Worm (Caenorhabditis elegans) whole organism, young adult: ENCODE data around the gene F35G12.12.

Experiments
- B0336.3 ChIP-seq: fragments of 200-800 bp; sonication (Bioruptor generic); IDR thresholded peaks from 2 replicates; pipeline ENCODE4 v1.3.6; 2022; ENCODE audit warnings: missing genetic modification characterization, missing compliant biosample characterization
- C06A6.2 ChIP-seq: fragments of 200-800 bp; sonication (Bioruptor generic); conservative IDR thresholded peaks from 2 replicates; pipeline ENCODE4 v1.3.6; 2022; ENCODE audit warnings: missing genetic modification characterization, missing compliant biosample characterization
- C17E4.6 ChIP-seq: fragments of 200-800 bp; sonication (Bioruptor generic); IDR thresholded peaks from 2 replicates; pipeline ENCODE4 v1.3.6; 2022; ENCODE audit warnings: missing genetic modification reagents, missing genetic modification characterization, missing compliant biosample characterization
- F23B12.7 ChIP-seq: sonication (generic microtip); optimal IDR thresholded peaks from 2 replicates; lab custom pipeline; 2017; ENCODE audit warnings: missing genetic modification characterization, mild to moderate bottlenecking, missing compliant biosample characterization, antibody characterized with exemption, moderate library complexity; ENCODE audit not compliant: insufficient read depth
- F39B2.1 ChIP-seq: fragments of 200-800 bp; sonication (Bioruptor generic); IDR thresholded peaks from 2 replicates; pipeline ENCODE4 v1.3.6; 2022; ENCODE audit warnings: missing genetic modification reagents, missing genetic modification characterization, missing compliant biosample characterization
- F49E8.2 ChIP-seq: sonication (generic microtip); optimal IDR thresholded peaks from 3 replicates; lab custom pipeline; 2017; ENCODE audit warnings: missing genetic modification characterization, mild to moderate bottlenecking, missing compliant biosample characterization, antibody characterized with exemption, moderate library complexity; ENCODE audit not compliant: insufficient read depth
- F55B11.4 ChIP-seq: sonication (generic microtip); optimal IDR thresholded peaks from 2 replicates; lab custom pipeline; 2016; ENCODE audit warnings: missing compliant biosample characterization, missing genetic modification characterization, borderline replicate concordance; ENCODE audit not compliant: insufficient read depth
- F57C9.4 ChIP-seq: sonication (generic microtip); optimal IDR thresholded peaks from 2 replicates; lab custom pipeline; 2017; ENCODE audit warnings: mild to moderate bottlenecking, missing genetic modification characterization, missing compliant biosample characterization
- K11D2.4 ChIP-seq: fragments of 200-800 bp; sonication (Bioruptor generic); IDR thresholded peaks from 2 replicates; pipeline ENCODE4 v1.3.6; 2022; ENCODE audit warnings: missing genetic modification reagents, missing genetic modification characterization, missing compliant biosample characterization
- T07F8.4 ChIP-seq: sonication (generic microtip); optimal IDR thresholded peaks from 2 replicates; lab custom pipeline; 2016; ENCODE audit warnings: mild to moderate bottlenecking, missing genetic modification characterization, moderate library complexity, missing compliant biosample characterization
- Y53F4B.3 ChIP-seq: fragments of 200-800 bp; sonication (Bioruptor generic); IDR thresholded peaks from 2 replicates; pipeline ENCODE4 v1.3.6; 2022; ENCODE audit warnings: missing genetic modification reagents, missing genetic modification characterization, missing compliant biosample characterization
- Y79H2A.3 ChIP-seq: fragments of 200-800 bp; sonication (Bioruptor generic); conservative IDR thresholded peaks from 2 replicates; pipeline ENCODE4 v1.3.6; 2022; ENCODE audit warnings: missing genetic modification reagents, missing genetic modification characterization, missing compliant biosample characterization
- Y95B8A.8 ChIP-seq: fragments of 200-800 bp; sonication (Bioruptor generic); IDR thresholded peaks from 2 replicates; pipeline ENCODE4 v1.3.6; 2022; ENCODE audit warnings: missing genetic modification reagents, missing genetic modification characterization, missing compliant biosample characterization
- ZK185.1 ChIP-seq: sonication (generic microtip); optimal IDR thresholded peaks from 2 replicates; lab custom pipeline; 2016; ENCODE audit warnings: mild to moderate bottlenecking, missing genetic modification characterization, missing compliant biosample characterization; ENCODE audit not compliant: poor library complexity, severe bottlenecking
- akir-1 ChIP-seq: fragments of 200-800 bp; sonication (Bioruptor generic); optimal IDR thresholded peaks from 2 replicates; lab custom pipeline; 2018; ENCODE audit warnings: mild to moderate bottlenecking, missing genetic modification characterization, moderate library complexity, missing compliant biosample characterization
- aptf-2 ChIP-seq: fragments of 200-800 bp; sonication (Bioruptor generic); conservative IDR thresholded peaks from 2 replicates; pipeline ENCODE4 v1.3.6; 2022; ENCODE audit warnings: missing genetic modification reagents, missing genetic modification characterization, missing compliant biosample characterization
- attf-5 ChIP-seq: fragments of 200-800 bp; sonication (Bioruptor generic); optimal IDR thresholded peaks from 2 replicates; lab custom pipeline; 2018; ENCODE audit warnings: mild to moderate bottlenecking, missing genetic modification characterization, missing compliant biosample characterization
- bed-1 ChIP-seq: fragments of 200-800 bp; sonication (Bioruptor generic); IDR thresholded peaks from 2 replicates; pipeline ENCODE4 v1.3.6; 2022; ENCODE audit warnings: missing genetic modification reagents, missing genetic modification characterization, missing compliant biosample characterization
- ccch-3 ChIP-seq: fragments of 200-800 bp; sonication (Bioruptor generic); optimal IDR thresholded peaks from 2 replicates; lab custom pipeline; 2018; ENCODE audit warnings: mild to moderate bottlenecking, missing genetic modification characterization, missing compliant biosample characterization
- ceh-27 ChIP-seq: fragments of 200-800 bp; sonication (Bioruptor generic); optimal IDR thresholded peaks from 2 replicates; lab custom pipeline; 2018; ENCODE audit warnings: mild to moderate bottlenecking, missing genetic modification characterization, moderate library complexity, missing compliant biosample characterization
- ceh-91 ChIP-seq: fragments of 200-800 bp; sonication (Bioruptor generic); IDR thresholded peaks from 2 replicates; pipeline ENCODE4 v1.3.6; 2022; ENCODE audit warnings: missing genetic modification reagents, missing genetic modification characterization, missing compliant biosample characterization
- chd-7 ChIP-seq: sonication (generic microtip); optimal IDR thresholded peaks from 2 replicates; lab custom pipeline; 2016; ENCODE audit warnings: mild to moderate bottlenecking, missing genetic modification characterization, moderate library complexity, missing compliant biosample characterization
- dpff-1 ChIP-seq: sonication (generic microtip); optimal IDR thresholded peaks from 2 replicates; lab custom pipeline; 2017; ENCODE audit warnings: mild to moderate bottlenecking, missing genetic modification characterization, missing compliant biosample characterization
- egl-18 ChIP-seq: fragments of 200-800 bp; sonication (Bioruptor generic); IDR thresholded peaks from 2 replicates; pipeline ENCODE4 v1.3.6; 2022; ENCODE audit warnings: missing genetic modification reagents, missing genetic modification characterization, missing compliant biosample characterization
- fkh-3 ChIP-seq: sonication (generic microtip); optimal IDR thresholded peaks from 2 replicates; lab custom pipeline; 2016; ENCODE audit warnings: mild to moderate bottlenecking, missing genetic modification characterization, missing compliant biosample characterization
- him-1 ChIP-seq: sonication (generic microtip); optimal IDR thresholded peaks from 2 replicates; lab custom pipeline; 2016; ENCODE audit warnings: missing genotype, missing genetic modification reagents, missing genetic modification characterization, missing compliant biosample characterization
- hmg-20 ChIP-seq: fragments of 200-800 bp; sonication (Bioruptor generic); IDR thresholded peaks from 2 replicates; pipeline ENCODE4 v1.3.6; 2022; ENCODE audit warnings: missing genetic modification reagents, missing genetic modification characterization, missing compliant biosample characterization
- hsf-1 ChIP-seq: fragments of 200-800 bp; sonication (Bioruptor generic); IDR thresholded peaks from 2 replicates; pipeline ENCODE4 v1.3.6; 2022; ENCODE audit warnings: missing genetic modification reagents, missing genetic modification characterization, missing compliant biosample characterization
- lag-1 ChIP-seq: fragments of 200-800 bp; sonication (Bioruptor generic); IDR thresholded peaks from 2 replicates; pipeline ENCODE4 v1.3.6; 2022; ENCODE audit warnings: missing genetic modification reagents, missing genetic modification characterization, missing compliant biosample characterization
- let-607 ChIP-seq, 2 experiments: fragments of 200-800 bp in 1 of 2; sonication (Bioruptor generic) in 1 of 2; sonication (generic microtip) in 1 of 2; optimal IDR thresholded peaks; 2 replicates each; lab custom pipeline; 2016 to 2018; ENCODE audit warnings: mild to moderate bottlenecking in 2 of 2, missing compliant biosample characterization in 2 of 2, missing genetic modification characterization in 2 of 2, moderate library complexity in 2 of 2, missing genotype in 1 of 2
- lin-26 ChIP-seq: fragments of 200-800 bp; sonication (Bioruptor generic); IDR thresholded peaks from 2 replicates; pipeline ENCODE4 v1.3.6; 2022; ENCODE audit warnings: missing genetic modification reagents, missing genetic modification characterization, missing compliant biosample characterization
- lin-40 ChIP-seq: sonication (generic microtip); optimal IDR thresholded peaks from 2 replicates; lab custom pipeline; 2016; ENCODE audit warnings: missing genetic modification characterization, mild to moderate bottlenecking, missing compliant biosample characterization, missing genotype, missing genetic modification reagents
- lir-1 ChIP-seq: fragments of 200-800 bp; sonication (Bioruptor generic); conservative IDR thresholded peaks from 2 replicates; pipeline ENCODE4 v1.3.6; 2022; ENCODE audit warnings: missing genetic modification reagents, missing genetic modification characterization, missing compliant biosample characterization
- lsl-1 ChIP-seq: fragments of 200-800 bp; sonication (Bioruptor generic); optimal IDR thresholded peaks from 2 replicates; lab custom pipeline; 2018; ENCODE audit warnings: mild to moderate bottlenecking, missing genetic modification characterization, moderate library complexity, missing compliant biosample characterization
- madf-3 ChIP-seq: fragments of 200-800 bp; sonication (Bioruptor generic); IDR thresholded peaks from 2 replicates; pipeline ENCODE4 v1.3.6; 2022; ENCODE audit warnings: missing genetic modification reagents, missing genetic modification characterization, missing compliant biosample characterization
- madf-6 ChIP-seq: fragments of 200-800 bp; sonication (Bioruptor generic); IDR thresholded peaks from 2 replicates; pipeline ENCODE4 v1.3.6; 2022; ENCODE audit warnings: missing genetic modification reagents, missing genetic modification characterization, missing compliant biosample characterization
- madf-8 ChIP-seq: fragments of 200-800 bp; sonication (Bioruptor generic); conservative IDR thresholded peaks from 2 replicates; pipeline ENCODE4 v1.3.6; 2022; ENCODE audit warnings: missing genetic modification reagents, missing genetic modification characterization, missing compliant biosample characterization
- mcd-1 ChIP-seq: fragments of 200-800 bp; sonication (Bioruptor generic); IDR thresholded peaks from 2 replicates; pipeline ENCODE4 v1.3.6; 2022; ENCODE audit warnings: missing genetic modification reagents, missing genetic modification characterization, missing compliant biosample characterization
- mel-28 ChIP-seq: sonication (generic microtip); optimal IDR thresholded peaks from 2 replicates; lab custom pipeline; 2016; ENCODE audit warnings: borderline replicate concordance, mild to moderate bottlenecking, missing genetic modification characterization, missing compliant biosample characterization
- mes-4 ChIP-seq: sonication (generic microtip); optimal IDR thresholded peaks from 2 replicates; lab custom pipeline; 2016; ENCODE audit warnings: missing genotype, missing genetic modification characterization, missing compliant biosample characterization
- nfya-1 ChIP-seq: sonication (generic microtip); optimal IDR thresholded peaks from 2 replicates; lab custom pipeline; 2017; ENCODE audit warnings: antibody characterized with exemption, missing compliant biosample characterization, missing genetic modification characterization, borderline replicate concordance; ENCODE audit not compliant: insufficient read depth
- nfyb-1 ChIP-seq: fragments of 200-800 bp; sonication (Bioruptor generic); IDR thresholded peaks from 2 replicates; pipeline ENCODE4 v1.3.6; 2022; ENCODE audit warnings: missing genetic modification reagents, missing genetic modification characterization, missing compliant biosample characterization
- nhr-80 ChIP-seq: sonication (generic microtip); optimal IDR thresholded peaks from 2 replicates; lab custom pipeline; 2016; ENCODE audit warnings: missing genetic modification characterization, missing compliant biosample characterization
- pbrm-1 ChIP-seq: fragments of 200-800 bp; sonication (Bioruptor generic); IDR thresholded peaks from 2 replicates; pipeline ENCODE4 v1.3.6; 2022; ENCODE audit warnings: missing genetic modification reagents, missing genetic modification characterization, missing compliant biosample characterization
- rcor-1 ChIP-seq: fragments of 200-800 bp; sonication (Bioruptor generic); IDR thresholded peaks from 2 replicates; pipeline ENCODE4 v1.3.6; 2022; ENCODE audit warnings: missing genetic modification reagents, missing genetic modification characterization, missing compliant biosample characterization
- snpc-3.4 ChIP-seq: sonication (generic microtip); optimal IDR thresholded peaks from 2 replicates; lab custom pipeline; 2017; ENCODE audit warnings: missing genetic modification characterization, mild to moderate bottlenecking, missing compliant biosample characterization, antibody characterized with exemption, moderate library complexity, missing genotype, missing genetic modification reagents
- somi-1 ChIP-seq: fragments of 200-800 bp; sonication (Bioruptor generic); optimal IDR thresholded peaks from 2 replicates; lab custom pipeline; 2018; ENCODE audit warnings: mild to moderate bottlenecking, missing genetic modification characterization, missing compliant biosample characterization
- ztf-22 ChIP-seq: fragments of 200-800 bp; sonication (Bioruptor generic); optimal IDR thresholded peaks from 2 replicates; lab custom pipeline; 2018; ENCODE audit warnings: mild to moderate bottlenecking, missing genetic modification characterization, moderate library complexity, missing compliant biosample characterization

F35G12.12 gene

ce11 chrIII:4551963-4552362 lies 29.6 kb upstream of the F35G12.12 start (continued):
- peak; percentile 88 for TF ChIP-seq ceh-27
- no peak for TF ChIP-seq ccch-3 (GFP tag; lab: Kevin White, UChicago)
- no peak for TF ChIP-seq fkh-3 (tag; lab: Kevin White, UChicago)
- no peak for TF ChIP-seq him-1 (tag; lab: Kevin White, UChicago)
- no peak for TF ChIP-seq mel-28 (tag; lab: Kevin White, UChicago)
- no peak for TF ChIP-seq C17E4.6 (GFP tag; lab: Robert Waterston, UW)
- TF ChIP-seq lir-1 (GFP tag; lab: Robert Waterston, UW) = no peak
- TF ChIP-seq nfyb-1 = peak; percentile 72
- peak; percentile 59 for TF ChIP-seq lin-40 (tag; lab: Kevin White, UChicago)
- no peak for TF ChIP-seq ceh-91
- no peak for TF ChIP-seq nfya-1 (tag; lab: Kevin White, UChicago)
- no peak for TF ChIP-seq mes-4
- TF ChIP-seq egl-18 (GFP tag; lab: Robert Waterston, UW) = no peak
- TF ChIP-seq lin-26 (GFP tag; lab: Robert Waterston, UW) = peak; percentile 47; the same call in 1 of the 2 replicates
- TF ChIP-seq bed-1 = no peak
- TF ChIP-seq T07F8.4 (tag; lab: Kevin White, UChicago) = no peak
- TF ChIP-seq madf-3 = no peak
- TF ChIP-seq hmg-20 (GFP tag; lab: Robert Waterston, UW) = no peak
- TF ChIP-seq Y79H2A.3 (GFP tag; lab: Robert Waterston, UW) = no peak
- TF ChIP-seq C06A6.2 (GFP tag; lab: Robert Waterston, UW) = no peak
- TF ChIP-seq snpc-3.4 = no peak
- TF ChIP-seq lag-1 (GFP tag; lab: Robert Waterston, UW) = no peak
- peak; percentile 45; the same call in 1 of the 2 replicates for TF ChIP-seq B0336.3 (GFP tag; lab: Robert Waterston, UW)
- peak; percentile 2 to 30 for TF ChIP-seq let-607 (tag; optimal IDR thresholded peaks at IDR 0.05; lab: Kevin White, UChicago)
- TF ChIP-seq F39B2.1 (GFP tag; lab: Robert Waterston, UW) = no peak
- no peak for TF ChIP-seq ztf-22 (GFP tag; lab: Kevin White, UChicago)
- peak; percentile 90 for TF ChIP-seq attf-5 (GFP tag; lab: Kevin White, UChicago)
- peak; percentile 40 for TF ChIP-seq ZK185.1 (tag; lab: Kevin White, UChicago)
- peak; percentile 44 for TF ChIP-seq chd-7
- no peak for TF ChIP-seq hsf-1 (GFP tag; lab: Robert Waterston, UW)
- TF ChIP-seq dpff-1 (tag; lab: Kevin White, UChicago) = no peak
- TF ChIP-seq F49E8.2 = no peak
- no peak for TF ChIP-seq Y95B8A.8
- TF ChIP-seq K11D2.4 = no peak
- TF ChIP-seq nhr-80 (tag; lab: Kevin White, UChicago) = peak; percentile 98
- no peak for TF ChIP-seq F57C9.4 (tag; lab: Kevin White, UChicago)
- no peak for TF ChIP-seq madf-8
- TF ChIP-seq F23B12.7 (tag; lab: Kevin White, UChicago) = no peak
- TF ChIP-seq lsl-1 (GFP tag; lab: Kevin White, UChicago) = no peak
- TF ChIP-seq F55B11.4 = no peak
- no peak for TF ChIP-seq akir-1
- no peak for TF ChIP-seq madf-6 (GFP tag; lab: Robert Waterston, UW)
- TF ChIP-seq aptf-2 = no peak
- no peak for TF ChIP-seq somi-1 (GFP tag; lab: Kevin White, UChicago)
- no peak; the same call in 1 of the 2 replicates for TF ChIP-seq rcor-1 (GFP tag; lab: Robert Waterston, UW)
- TF ChIP-seq pbrm-1 = 0 out of 2 replicates have a peak, but pooled peaks have one; percentile 18
- peak; percentile 65 for TF ChIP-seq mcd-1 (GFP tag; lab: Robert Waterston, UW)
- no peak for TF ChIP-seq Y53F4B.3
